Worm (Caenorhabditis elegans) whole organism, late embryonic: ENCODE data around the gene Y73F8A.14.

ENCODE experiments used
- dmd-4 ChIP-seq: sonication (generic microtip); optimal IDR thresholded peaks from 2 replicates; lab custom pipeline; 2016; ENCODE audit warnings: borderline replicate concordance, missing genetic modification characterization, missing compliant biosample characterization
- fkh-10 ChIP-seq: fragments of 150-350 bp; optimal IDR thresholded peaks from 2 replicates; lab custom pipeline; 2014; ENCODE audit warnings: missing biosample characterization, missing genetic modification reagents, missing genetic modification characterization
- hlh-30 ChIP-seq: sonication (generic microtip); optimal IDR thresholded peaks from 2 replicates; lab custom pipeline; 2017; ENCODE audit warnings: antibody characterized with exemption, missing genetic modification characterization, missing compliant biosample characterization; ENCODE audit not compliant: insufficient read depth
- mec-3 ChIP-seq: sonication (generic microtip); optimal IDR thresholded peaks from 2 replicates; lab custom pipeline; 2016; ENCODE audit warnings: borderline replicate concordance, missing genetic modification characterization, missing compliant biosample characterization
- rnt-1 ChIP-seq: sonication (generic microtip); optimal IDR thresholded peaks from 2 replicates; lab custom pipeline; 2016; ENCODE audit warnings: missing genetic modification characterization, missing compliant biosample characterization
- sdc-2 ChIP-seq: sonication (generic microtip); optimal IDR thresholded peaks from 2 replicates; lab custom pipeline; 2016; ENCODE audit warnings: missing genotype, missing genetic modification characterization, missing compliant biosample characterization
- tbx-2 ChIP-seq: sonication (generic microtip); optimal IDR thresholded peaks from 2 replicates; lab custom pipeline; 2016; ENCODE audit warnings: missing genetic modification characterization, missing compliant biosample characterization

ce11 chrIV:15300041-15300440, 18.8 kb downstream of the Y73F8A.14 start:
- TF ChIP-seq mec-3 (no peak), hlh-30 (tag; lab: Kevin White, UChicago) (no peak), fkh-10 (GFP tag; lab: Kevin White, UChicago) (no peak), rnt-1 (tag; lab: Kevin White, UChicago) (no peak), dmd-4 (no peak), sdc-2 (tag; lab: Kevin White, UChicago) (no peak), tbx-2 (no peak)
